Worm (Caenorhabditis elegans): ENCODE data around the gene Y57G7A.3.

DNA sequence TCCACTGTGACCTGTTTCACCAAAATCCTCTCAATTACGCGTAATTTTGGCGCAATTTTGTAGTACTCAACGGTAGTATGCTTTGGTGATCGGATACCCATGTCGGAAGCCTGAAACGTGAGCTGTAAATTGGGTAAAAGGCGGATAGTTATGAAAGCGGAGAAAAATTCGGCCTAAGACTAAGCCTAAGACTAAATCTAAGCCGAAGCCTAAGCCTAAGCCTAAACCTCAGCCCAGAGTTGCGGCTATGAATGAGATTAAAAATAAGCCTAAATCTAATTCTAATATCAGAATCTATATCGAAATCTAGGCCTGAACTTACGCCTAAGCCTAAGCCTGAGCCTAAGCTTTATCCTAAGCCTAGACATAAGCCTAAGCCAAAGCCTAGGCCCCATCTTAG, 33.3 kb upstream of the Y57G7A.3 start, which contains the start of gene lin-42:
- TF ChIP-seq cnd-1 (tag; optimal IDR thresholded peaks at IDR 0.05), result no peak
- no peak for TF ChIP-seq lsy-2 (tag; optimal IDR thresholded peaks at IDR 0.05)
- no peak for TF ChIP-seq elt-3 (tag; optimal IDR thresholded peaks at IDR 0.05)
- TF ChIP-seq blmp-1 (tag; optimal IDR thresholded peaks at IDR 0.05), result no peak
- TF ChIP-seq nhr-12 (tag; optimal IDR thresholded peaks at IDR 0.05), result no peak
- TF ChIP-seq ceh-83 (GFP tag; optimal IDR thresholded peaks at IDR 0.05), result no peak
- TF ChIP-seq ces-1 (GFP tag; optimal IDR thresholded peaks at IDR 0.05), result no peak
- no peak for TF ChIP-seq nhr-237 (tag; optimal IDR thresholded peaks at IDR 0.05)
- TF ChIP-seq sptf-1 (tag; optimal IDR thresholded peaks at IDR 0.05), result no peak
- TF ChIP-seq unc-62 (GFP tag; optimal IDR thresholded peaks at IDR 0.05), result no peak
- no peak for TF ChIP-seq tbx-8 (GFP tag; optimal IDR thresholded peaks at IDR 0.05)

Data from whole organism, mixed stage, embryonic.